Worm (Caenorhabditis elegans) whole organism, L2 larva: Measurements from ENCODE around the gene T12E12.6.
A peak's percentile ranks its signal among the peaks of the same experiment; 100 is the strongest.

Experiments
- aly-2 ChIP-seq: fragments of 150-350 bp; optimal IDR thresholded peaks from 2 replicates; lab custom pipeline; 2014; ENCODE audit warnings: missing biosample characterization, missing genetic modification characterization
- unc-62 ChIP-seq: fragments of 150-350 bp; optimal IDR thresholded peaks from 2 replicates; lab custom pipeline; 2014; ENCODE audit warnings: missing biosample characterization, missing genetic modification reagents, missing genetic modification characterization

ce11 chrIV:5593804-5594214 lies 19.9 kb upstream of the T12E12.6 start:
- TF ChIP-seq aly-2 (tag; lab: Kevin White, UChicago) (no peak), unc-62 (GFP tag; lab: Kevin White, UChicago) (peak; percentile 57)
